Worm (Caenorhabditis elegans): ENCODE measurements around the gene F16B4.4.
A peak's percentile ranks its signal among the peaks of the same experiment; 100 is the strongest.

Gene F16B4.4

ce11 chrV:1588128-1588527, 5.7 kb upstream of the F16B4.4 start, which contains the start of gene F16B4.5:
TSS of gene F16B4.5 (plus strand) at chrV:1588428.
- TF ChIP-seq ces-1 (GFP tag; optimal IDR thresholded peaks at IDR 0.05) = no peak
- TF ChIP-seq F26F4.8 (GFP tag; conservative IDR thresholded peaks at IDR 0.05) = no peak
- TF ChIP-seq dmd-9 (GFP tag; IDR thresholded peaks at IDR 0.05) = no peak
- TF ChIP-seq saeg-2 (GFP tag; IDR thresholded peaks at IDR 0.05) = no peak
- no peak for TF ChIP-seq lir-3 (tag; optimal IDR thresholded peaks at IDR 0.05)
- no peak for TF ChIP-seq hlh-11 (tag; optimal IDR thresholded peaks at IDR 0.05)
- no peak for TF ChIP-seq pha-4 (GFP tag; IDR thresholded peaks at IDR 0.05)
- no peak for TF ChIP-seq pha-4 (tag; optimal IDR thresholded peaks at IDR 0.05)
- no peak for TF ChIP-seq ZK337.2 (GFP tag; IDR thresholded peaks at IDR 0.05)
- TF ChIP-seq zag-1 (tag; optimal IDR thresholded peaks at IDR 0.05) = no peak
- TF ChIP-seq dmd-8 (GFP tag; IDR thresholded peaks at IDR 0.05) = no peak
- TF ChIP-seq mxl-3 (GFP tag; optimal IDR thresholded peaks at IDR 0.05) = no peak
- TF ChIP-seq lin-1 (GFP tag; IDR thresholded peaks at IDR 0.05) = no peak

ce11 chrV:1594554-1595092, 804 bp downstream of the F16B4.4 start:
- TF ChIP-seq zfp-3 (GFP tag; conservative IDR thresholded peaks at IDR 0.05) (peak; percentile 56; the same call in 1 of the 2 replicates), T26A8.4 (GFP tag; IDR thresholded peaks at IDR 0.05) (peak; percentile 55), dmd-6 (GFP tag; IDR thresholded peaks at IDR 0.05) (peak; percentile 11; the same call in 1 of the 2 replicates), ceh-32 (tag; optimal IDR thresholded peaks at IDR 0.05; ENCODE audit: poor library complexity) (no peak), R02D3.7 (tag; optimal IDR thresholded peaks at IDR 0.05) (no peak), jun-1 (tag; optimal IDR thresholded peaks at IDR 0.05) (no peak), nhr-10 (tag; optimal IDR thresholded peaks at IDR 0.05) (no peak), F26F4.8 (GFP tag; conservative IDR thresholded peaks at IDR 0.05) (no peak), zfp-2 (tag; optimal IDR thresholded peaks at IDR 0.05) (no peak), T20F7.1 (GFP tag; optimal IDR thresholded peaks at IDR 0.05) (no peak), nhr-76 (tag; optimal IDR thresholded peaks at IDR 0.05) (no peak), F37D6.2 (tag; optimal IDR thresholded peaks at IDR 0.05) (no peak)

ce11 chrV:1599088-1599487, 5.3 kb downstream of the F16B4.4 start:
- peak; percentile 19 for TF ChIP-seq hlh-30 (tag; optimal IDR thresholded peaks at IDR 0.05; ENCODE audit: insufficient read depth)
- TF ChIP-seq nhr-42 (GFP tag; IDR thresholded peaks at IDR 0.05) = peak; percentile 67; the same call in 1 of the 2 replicates
- peak; percentile 61 for TF ChIP-seq dmd-6 (GFP tag; IDR thresholded peaks at IDR 0.05)
- TF ChIP-seq ZK337.2 (GFP tag; IDR thresholded peaks at IDR 0.05) = 0 out of 2 replicates have a peak, but pooled peaks have one; percentile 30
- peak; percentile 7 for TF ChIP-seq dve-1 (tag; optimal IDR thresholded peaks at IDR 0.05; ENCODE audit: insufficient read depth)

- peak; percentile 0 for TF ChIP-seq nhr-28 (tag; optimal IDR thresholded peaks at IDR 0.05)
- no peak for TF ChIP-seq daf-16 (GFP tag; optimal IDR thresholded peaks at IDR 0.05)
- peak; percentile 38 for TF ChIP-seq daf-16 (tag; optimal IDR thresholded peaks at IDR 0.05)
- TF ChIP-seq dve-1 (tag; optimal IDR thresholded peaks at IDR 0.05; ENCODE audit: insufficient read depth) = peak; percentile 2
- no peak for TF ChIP-seq sdz-12 (GFP tag; optimal IDR thresholded peaks at IDR 0.05)
Observed at ce11 chrV:1600561-1601088, 6.8 kb downstream of the F16B4.4 start, which contains the start of gene F16B4.2. TSS of gene F16B4.2 (plus strand) at chrV:1601038.

- TF ChIP-seq pha-4 (GFP tag; IDR thresholded peaks at IDR 0.05) (no peak), pha-4 (tag; optimal IDR thresholded peaks at IDR 0.05) (no peak), fkh-10 (GFP tag; optimal IDR thresholded peaks at IDR 0.05) (no peak), zfp-2 (tag; optimal IDR thresholded peaks at IDR 0.05) (no peak), daf-8 (GFP tag; IDR thresholded peaks at IDR 0.05) (no peak), hlh-30 (tag; optimal IDR thresholded peaks at IDR 0.05; ENCODE audit: insufficient read depth) (peak; percentile 23), jun-1 (tag; optimal IDR thresholded peaks at IDR 0.05) (no peak), gei-8 (GFP tag; optimal IDR thresholded peaks at IDR 0.05) (no peak), madf-9 (GFP tag; conservative IDR thresholded peaks at IDR 0.05) (no peak), nhr-11 (tag; optimal IDR thresholded peaks at IDR 0.05) (no peak), sdz-12 (GFP tag; optimal IDR thresholded peaks at IDR 0.05) (no peak), pqm-1 (tag; optimal IDR thresholded peaks at IDR 0.05) (peak; percentile 79), php-3 (GFP tag; IDR thresholded peaks at IDR 0.05) (peak; percentile 80), ceh-20 (GFP tag; IDR thresholded peaks at IDR 0.05) (no peak), aly-2 (tag; optimal IDR thresholded peaks at IDR 0.05) (no peak), ZK546.5 (tag; optimal IDR thresholded peaks at IDR 0.05) (no peak), dve-1 (tag; optimal IDR thresholded peaks at IDR 0.05; ENCODE audit: insufficient read depth) (peak; percentile 85), egl-43 (GFP tag; IDR thresholded peaks at IDR 0.05) (no peak), nhr-28 (tag; optimal IDR thresholded peaks at IDR 0.05) (peak; percentile 100), nhr-41 (GFP tag; IDR thresholded peaks at IDR 0.05) (no peak)
Observed at ce11 chrV:1607790-1608189, 14.0 kb downstream of the F16B4.4 start, which contains the start of gene nhr-178. TSS of gene nhr-178 (minus strand) at chrV:1607953.

Measured in whole organism, L4 larva.